Worm (Caenorhabditis elegans) whole organism, early embryonic: ENCODE data around the gene clc-19.

Experiments
- B0310.2 ChIP-seq: sonication (generic microtip); optimal IDR thresholded peaks from 2 replicates; lab custom pipeline; 2016; ENCODE audit warnings: mild to moderate bottlenecking, missing genetic modification characterization, missing compliant biosample characterization
- aly-1 ChIP-seq: sonication (generic microtip); optimal IDR thresholded peaks from 2 replicates; lab custom pipeline; 2016; ENCODE audit warnings: missing genetic modification characterization, missing compliant biosample characterization
- ama-1 ChIP-seq: fragments of 150-350 bp; optimal IDR thresholded peaks from 2 replicates; lab custom pipeline; 2014
- ceh-36 ChIP-seq: sonication (generic microtip); optimal IDR thresholded peaks from 2 replicates; lab custom pipeline; 2016; ENCODE audit warnings: missing genetic modification characterization, inconsistent platforms, missing compliant biosample characterization
- flt-1 ChIP-seq: fragments of 200-800 bp; sonication (Bioruptor generic); IDR thresholded peaks from 2 replicates; pipeline ENCODE4 v1.3.6; 2022; ENCODE audit warnings: missing genetic modification characterization, missing compliant biosample characterization
- hmbx-1 ChIP-seq: sonication (generic microtip); optimal IDR thresholded peaks from 2 replicates; lab custom pipeline; 2016; ENCODE audit warnings: mild to moderate bottlenecking, missing genetic modification characterization, missing compliant biosample characterization
- hmg-4 ChIP-seq: fragments of 200-800 bp; sonication (Bioruptor generic); optimal IDR thresholded peaks from 2 replicates; lab custom pipeline; 2018; ENCODE audit warnings: mild to moderate bottlenecking, missing genetic modification characterization, missing compliant biosample characterization
- pes-1 ChIP-seq: fragments of 200-800 bp; sonication (Bioruptor generic); IDR thresholded peaks from 2 replicates; pipeline ENCODE4 v1.3.6; 2022; ENCODE audit warnings: missing genetic modification reagents, missing genetic modification characterization, missing compliant biosample characterization
- scrt-1 ChIP-seq: fragments of 200-800 bp; sonication (Bioruptor generic); IDR thresholded peaks from 2 replicates; pipeline ENCODE4 v1.3.6; 2022; ENCODE audit warnings: missing genetic modification characterization, missing compliant biosample characterization
- tbx-11 ChIP-seq: fragments of 200-800 bp; sonication (Bioruptor generic); IDR thresholded peaks from 2 replicates; pipeline ENCODE4 v1.3.6; 2022; ENCODE audit warnings: missing genetic modification characterization, missing compliant biosample characterization
- tbx-37 ChIP-seq: fragments of 200-800 bp; sonication (Bioruptor generic); conservative IDR thresholded peaks from 2 replicates; pipeline ENCODE4 v1.3.6; 2022; ENCODE audit warnings: missing genetic modification reagents, missing genetic modification characterization, missing compliant biosample characterization
- tra-4 ChIP-seq: sonication (generic microtip); optimal IDR thresholded peaks from 2 replicates; lab custom pipeline; 2017; ENCODE audit warnings: missing genetic modification characterization, missing compliant biosample characterization

DNA sequence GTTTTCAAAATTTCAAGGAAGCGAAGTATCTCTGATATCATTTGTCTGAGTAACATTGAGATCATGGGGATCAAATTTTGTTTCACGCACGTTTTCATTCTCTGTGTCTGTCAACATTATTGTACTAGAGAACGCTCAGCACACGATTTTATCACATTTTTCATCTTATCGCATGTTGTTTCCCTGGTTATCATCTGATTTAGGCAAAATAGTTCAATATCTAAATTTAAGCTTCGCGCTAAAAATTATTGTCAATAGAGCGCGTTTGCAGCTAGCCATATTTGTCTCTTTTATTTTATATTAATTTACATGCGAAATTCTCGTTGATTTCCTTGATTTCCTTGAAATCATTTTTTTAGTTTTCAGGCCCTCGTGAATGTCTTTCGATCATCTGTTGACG lies 27.9 kb downstream of the clc-19 start, which contains the start of gene K02F3.2:
- TF ChIP-seq pes-1 (GFP tag; lab: Robert Waterston, UW), result no peak
- no peak for TF ChIP-seq tra-4 (tag; lab: Kevin White, UChicago)
- TF ChIP-seq tbx-11 (GFP tag; lab: Robert Waterston, UW), result no peak
- no peak for TF ChIP-seq flt-1 (GFP tag; lab: Robert Waterston, UW)
- TF ChIP-seq ceh-36 (tag; lab: Kevin White, UChicago), result no peak
- TF ChIP-seq B0310.2 (tag; lab: Kevin White, UChicago), result no peak
- no peak for TF ChIP-seq aly-1 (tag; lab: Kevin White, UChicago)
- TF ChIP-seq tbx-37, result no peak
- no peak for TF ChIP-seq ama-1 (lab: Kevin White, UChicago)
- no peak for TF ChIP-seq hmg-4 (GFP tag; lab: Kevin White, UChicago)
- no peak for TF ChIP-seq hmbx-1
- TF ChIP-seq scrt-1 (GFP tag; lab: Robert Waterston, UW), result no peak
